Fruit fly (Drosophila melanogaster) whole organism, embryonic: ENCODE measurements around the gene CG10116.
A peak's percentile ranks its signal among the peaks of the same experiment; 100 is the strongest.

ENCODE experiments used
- Awh ChIP-seq: fragments of 200-800 bp; sonication (Bioruptor generic); IDR thresholded peaks from 2 replicates; pipeline ENCODE4, ENCODE4 v1.3.6; 2022; ENCODE audit warnings: missing biosample characterization, missing genetic modification characterization
- CG10462 ChIP-seq: fragments of 200-800 bp; sonication (Bioruptor generic); optimal IDR thresholded peaks from 2 replicates; lab custom pipeline; 2016; ENCODE audit warnings: missing biosample characterization, missing genetic modification characterization
- CG11696 ChIP-seq: fragments of 200-800 bp; sonication (Bioruptor generic); IDR thresholded peaks from 2 replicates; pipeline ENCODE4 v1.3.6; 2022; ENCODE audit warnings: missing biosample characterization, missing genetic modification characterization
- CG13123 ChIP-seq: fragments of 200-800 bp; sonication (Bioruptor generic); optimal IDR thresholded peaks from 2 replicates; lab custom pipeline; 2016; ENCODE audit warnings: missing biosample characterization, missing genetic modification characterization
- CG14860 ChIP-seq: fragments of 200-800 bp; sonication (Bioruptor generic); IDR thresholded peaks from 3 replicates; pipeline ENCODE4 v1.3.6; 2022; ENCODE audit warnings: missing biosample characterization, missing genetic modification characterization; ENCODE audit not compliant: partially characterized antibody
- CG14965 ChIP-seq: fragments of 200-800 bp; sonication (Bioruptor generic); optimal IDR thresholded peaks from 2 replicates; lab custom pipeline; 2016; ENCODE audit warnings: missing biosample characterization, missing genetic modification characterization, borderline replicate concordance
- CG1529 ChIP-seq: fragments of 200-800 bp; sonication (Bioruptor generic); optimal IDR thresholded peaks from 3 replicates; lab custom pipeline; 2018; ENCODE audit warnings: missing biosample characterization, missing genetic modification characterization
- CG1603 ChIP-seq: fragments of 200-800 bp; sonication (Bioruptor generic); optimal IDR thresholded peaks from 2 replicates; lab custom pipeline; 2019; ENCODE audit warnings: missing biosample characterization, mild to moderate bottlenecking, missing genetic modification characterization, moderate library complexity
- CG1832 ChIP-seq: fragments of 200-800 bp; sonication (Bioruptor generic); optimal IDR thresholded peaks from 2 replicates; lab custom pipeline; 2017; ENCODE audit warnings: missing biosample characterization, mild to moderate bottlenecking, missing genetic modification characterization, inconsistent platforms
- CG18764 ChIP-seq: fragments of 200-800 bp; sonication (Bioruptor generic); optimal IDR thresholded peaks from 3 replicates; lab custom pipeline; 2016; ENCODE audit warnings: missing biosample characterization, missing genetic modification characterization
- CG2199 ChIP-seq: fragments of 200-800 bp; sonication (Bioruptor generic); IDR thresholded peaks from 3 replicates; pipeline ENCODE4 v1.3.6; 2022; ENCODE audit warnings: missing biosample characterization, missing genetic modification characterization
- CG2678 ChIP-seq: fragments of 200-800 bp; sonication (Bioruptor generic); optimal IDR thresholded peaks from 3 replicates; lab custom pipeline; 2019; ENCODE audit warnings: missing biosample characterization, mild to moderate bottlenecking, missing genetic modification characterization, moderate library complexity
- CG3281 ChIP-seq: fragments of 200-800 bp; sonication (Bioruptor generic); optimal IDR thresholded peaks from 3 replicates; lab custom pipeline; 2017; ENCODE audit warnings: missing biosample characterization, mild to moderate bottlenecking, missing genetic modification characterization
- CG33213 ChIP-seq: fragments of 200-800 bp; sonication (Bioruptor generic); optimal IDR thresholded peaks from 3 replicates; lab custom pipeline; 2016; ENCODE audit warnings: missing biosample characterization, missing genetic modification characterization
- CG34422 ChIP-seq: fragments of 200-800 bp; sonication (Bioruptor generic); IDR thresholded peaks from 3 replicates; pipeline ENCODE4 v1.3.6; 2022; ENCODE audit warnings: missing biosample characterization, missing genetic modification characterization
- CG42726 ChIP-seq: fragments of 200-800 bp; sonication (Bioruptor generic); IDR thresholded peaks from 2 replicates; pipeline ENCODE4 v1.3.6; 2022; ENCODE audit warnings: missing biosample characterization, missing genetic modification characterization; ENCODE audit not compliant: partially characterized antibody
- CG4424 ChIP-seq: fragments of 200-800 bp; sonication (Bioruptor generic); optimal IDR thresholded peaks from 3 replicates; lab custom pipeline; 2016; ENCODE audit warnings: missing biosample characterization, missing genetic modification characterization
- CG4730 ChIP-seq: fragments of 200-800 bp; sonication (Bioruptor generic); IDR thresholded peaks from 2 replicates; pipeline ENCODE4 v1.3.6; 2022; ENCODE audit warnings: missing biosample characterization, missing genetic modification characterization
- CG6813 ChIP-seq: fragments of 200-800 bp; sonication (Bioruptor generic); optimal IDR thresholded peaks from 2 replicates; lab custom pipeline; 2017; ENCODE audit warnings: missing biosample characterization, missing genetic modification characterization, mild to moderate bottlenecking, moderate library complexity, missing genetic modification reagents
- CTCF ChIP-seq: fragments of 200-800 bp; sonication (Bioruptor generic); optimal IDR thresholded peaks from 2 replicates; lab custom pipeline; 2017; ENCODE audit warnings: missing biosample characterization, mild to moderate bottlenecking, missing genetic modification characterization, moderate library complexity
- Dbx ChIP-seq: fragments of 200-800 bp; sonication (Bioruptor generic); IDR thresholded peaks from 3 replicates; pipeline ENCODE4 v1.3.6; 2022; ENCODE audit warnings: missing biosample characterization, missing genetic modification characterization
- Drgx ChIP-seq: fragments of 200-800 bp; sonication (Bioruptor generic); IDR thresholded peaks from 2 replicates; pipeline ENCODE4 v1.3.6; 2022; ENCODE audit warnings: missing biosample characterization, missing genetic modification characterization
- Gsc ChIP-seq: fragments of 200-800 bp; sonication (Bioruptor generic); IDR thresholded peaks from 2 replicates; pipeline ENCODE4 v1.3.6; 2022; ENCODE audit warnings: missing biosample characterization, missing genetic modification characterization
- Hr39 ChIP-seq: fragments of >200 bp; optimal IDR thresholded peaks from 2 replicates; lab custom pipeline; 2017
- Meics ChIP-seq: fragments of 200-800 bp; sonication (Bioruptor generic); optimal IDR thresholded peaks from 2 replicates; lab custom pipeline; 2017; ENCODE audit warnings: missing biosample characterization, mild to moderate bottlenecking, missing genetic modification characterization
- Mrtf ChIP-seq: fragments of 200-800 bp; sonication (Bioruptor generic); IDR thresholded peaks from 3 replicates; pipeline ENCODE4 v1.3.6; 2022; ENCODE audit warnings: missing biosample characterization, missing genetic modification characterization
- ash1 ChIP-seq: fragments of 200-800 bp; sonication (Bioruptor generic); optimal IDR thresholded peaks from 2 replicates; lab custom pipeline; 2018; ENCODE audit warnings: missing biosample characterization, mild to moderate bottlenecking, missing genetic modification characterization
- az2 ChIP-seq: fragments of 200-800 bp; sonication (Bioruptor generic); optimal IDR thresholded peaks from 3 replicates; lab custom pipeline; 2016; ENCODE audit warnings: missing biosample characterization, missing genetic modification characterization
- bbx ChIP-seq: fragments of 200-800 bp; sonication (Bioruptor generic); IDR thresholded peaks from 2 replicates; pipeline ENCODE4 v1.3.6; 2022; ENCODE audit warnings: missing biosample characterization, missing genetic modification characterization; ENCODE audit not compliant: partially characterized antibody
- cas ChIP-seq: fragments of 200-800 bp; sonication (Bioruptor generic); IDR thresholded peaks from 2 replicates; pipeline ENCODE4 v1.3.6; 2022; ENCODE audit warnings: missing biosample characterization, missing genetic modification characterization
- cg ChIP-seq: fragments of 200-800 bp; sonication (Bioruptor generic); optimal IDR thresholded peaks from 3 replicates; lab custom pipeline; 2019; ENCODE audit warnings: missing biosample characterization, mild to moderate bottlenecking, missing genetic modification characterization, moderate library complexity
- ci ChIP-seq: fragments of 200-800 bp; sonication (Bioruptor generic); IDR thresholded peaks from 3 replicates; pipeline ENCODE4 v1.3.6; 2022; ENCODE audit warnings: missing biosample characterization, missing genetic modification characterization
- crol ChIP-seq: fragments of 200-800 bp; sonication (Bioruptor generic); IDR thresholded peaks from 2 replicates; pipeline ENCODE4 v1.3.6; 2022; ENCODE audit warnings: missing biosample characterization, missing genetic modification characterization
- dm ChIP-seq: fragments of 200-800 bp; sonication (Bioruptor generic); optimal IDR thresholded peaks from 3 replicates; lab custom pipeline; 2016; ENCODE audit warnings: missing biosample characterization, missing genetic modification characterization
- inv ChIP-seq: fragments of 200-800 bp; sonication (Bioruptor generic); IDR thresholded peaks from 2 replicates; pipeline ENCODE4 v1.3.6; 2022; ENCODE audit warnings: missing biosample characterization, missing genetic modification characterization; ENCODE audit not compliant: partially characterized antibody
- jigr1 ChIP-seq: fragments of 200-800 bp; sonication (Bioruptor generic); IDR thresholded peaks from 3 replicates; pipeline ENCODE4 v1.3.6; 2022; ENCODE audit warnings: missing biosample characterization, missing genetic modification characterization
- kni ChIP-seq: fragments of 200-800 bp; sonication (Bioruptor generic); optimal IDR thresholded peaks from 3 replicates; lab custom pipeline; 2017; ENCODE audit warnings: mild to moderate bottlenecking, missing biosample characterization, missing genetic modification reagents, missing genetic modification characterization
- lilli ChIP-seq: fragments of 200-800 bp; sonication (Bioruptor generic); optimal IDR thresholded peaks from 3 replicates; lab custom pipeline; 2016; ENCODE audit warnings: missing biosample characterization, missing genetic modification characterization
- mam ChIP-seq: fragments of 200-800 bp; sonication (Bioruptor generic); optimal IDR thresholded peaks from 3 replicates; lab custom pipeline; 2016; ENCODE audit warnings: missing biosample characterization, missing genetic modification characterization
- nau ChIP-seq: fragments of 200-800 bp; sonication (Bioruptor generic); optimal IDR thresholded peaks from 3 replicates; lab custom pipeline; 2017; ENCODE audit warnings: missing biosample characterization, mild to moderate bottlenecking, missing genetic modification characterization, missing genetic modification reagents
- org-1 ChIP-seq: fragments of 200-800 bp; sonication (Bioruptor generic); optimal IDR thresholded peaks from 2 replicates; lab custom pipeline; 2017; ENCODE audit warnings: missing biosample characterization, missing genetic modification characterization
- pho ChIP-seq: fragments of 200-800 bp; sonication (Bioruptor generic); optimal IDR thresholded peaks from 2 replicates; lab custom pipeline; 2016; ENCODE audit warnings: missing biosample characterization, missing genetic modification characterization
- shn ChIP-seq: fragments of 200-800 bp; sonication (Bioruptor generic); optimal IDR thresholded peaks from 3 replicates; lab custom pipeline; 2016; ENCODE audit warnings: missing biosample characterization, missing genetic modification characterization
- slp2 ChIP-seq: fragments of 200-800 bp; sonication (Bioruptor generic); optimal IDR thresholded peaks from 2 replicates; lab custom pipeline; 2016; ENCODE audit warnings: missing biosample characterization, missing genetic modification characterization
- tap ChIP-seq: fragments of 200-800 bp; optimal IDR thresholded peaks from 3 replicates; lab custom pipeline; 2019; ENCODE audit warnings: missing biosample characterization, mild to moderate bottlenecking, missing genetic modification characterization, moderate library complexity
- tgo ChIP-seq: fragments of 200-800 bp; sonication (Bioruptor generic); IDR thresholded peaks from 3 replicates; pipeline ENCODE4 v1.3.6; 2022; ENCODE audit warnings: missing biosample characterization, missing genetic modification characterization
- tll ChIP-seq, 2 experiments: fragments of 200-800 bp in 1 of 2; fragments of >200 bp in 1 of 2; sonication (Bioruptor generic) in 1 of 2; optimal IDR thresholded peaks; 2 replicates each; lab custom pipeline; 2017 to 2019; ENCODE audit warnings: missing biosample characterization in 2 of 2, missing genetic modification characterization in 2 of 2, mild to moderate bottlenecking in 1 of 2, moderate library complexity in 1 of 2
- unpg ChIP-seq: fragments of 200-800 bp; sonication (Bioruptor generic); optimal IDR thresholded peaks from 3 replicates; lab custom pipeline; 2018; ENCODE audit warnings: missing biosample characterization, mild to moderate bottlenecking, missing genetic modification characterization, moderate library complexity
- wor ChIP-seq: fragments of 200-800 bp; sonication (Bioruptor generic); IDR thresholded peaks from 2 replicates; pipeline ENCODE4 v1.3.6; 2022; ENCODE audit warnings: missing biosample characterization, missing genetic modification characterization
- z ChIP-seq: fragments of 200-800 bp; sonication (Bioruptor generic); IDR thresholded peaks from 3 replicates; pipeline ENCODE4 v1.3.6; 2022; ENCODE audit warnings: missing biosample characterization, missing genetic modification characterization
- zen2 ChIP-seq: fragments of 200-800 bp; sonication (Bioruptor generic); IDR thresholded peaks from 3 replicates; pipeline ENCODE4 v1.3.6; 2022; ENCODE audit warnings: missing biosample characterization, missing genetic modification characterization; ENCODE audit not compliant: partially characterized antibody

CG10116 gene

dm6 chr3L:13450177-13450793 is 6.8 kb downstream of the CG10116 start, which contains the start of the genes JMJD7 and CG10738 (continued):
- TF ChIP-seq CG4730 (GFP tag; lab: Robert Waterston, UW) (peak; percentile 52; the same call in 1 of the 2 replicates), CG14965 (GFP tag; lab: Kevin White, UChicago) (no peak), CG3281 (GFP tag; lab: Kevin White, UChicago) (peak; percentile 82), CG34422 (GFP tag; lab: Robert Waterston, UW) (peak; percentile 79), Mrtf (GFP tag; lab: Robert Waterston, UW) (peak; percentile 60), Dbx (peak; percentile 76; the same call in 2 of the 3 replicates), Meics (GFP tag; lab: Kevin White, UChicago) (peak; percentile 72), dm (GFP tag; lab: Kevin White, UChicago) (no peak), CTCF (GFP tag; lab: Kevin White, UChicago) (peak; percentile 27), CG6813 (GFP tag; lab: Kevin White, UChicago) (peak; percentile 27), CG11696 (GFP tag; lab: Robert Waterston, UW) (peak; percentile 52; the same call in 1 of the 2 replicates), Drgx (GFP tag; lab: Robert Waterston, UW) (peak; percentile 78), CG1529 (GFP tag; lab: Kevin White, UChicago) (no peak), mam (peak; percentile 19), CG18764 (peak; percentile 73), CG2199 (GFP tag; lab: Robert Waterston, UW) (0 out of 3 replicates have a peak, but pooled peaks have one; percentile 59), CG4424 (GFP tag; lab: Kevin White, UChicago) (peak; percentile 48), Gsc (no peak), bbx (GFP tag; lab: Robert Waterston, UW) (no peak), z (GFP tag; lab: Robert Waterston, UW) (no peak), CG1832 (GFP tag; lab: Kevin White, UChicago) (no peak), inv (GFP tag; lab: Robert Waterston, UW) (no peak), pho (GFP tag; lab: Kevin White, UChicago) (no peak), jigr1 (GFP tag; lab: Robert Waterston, UW) (no peak), ci (peak; percentile 83), crol (no peak), shn (GFP tag; lab: Kevin White, UChicago) (peak; percentile 12), unpg (GFP tag; lab: Kevin White, UChicago) (peak; percentile 26), Hr39 (lab: Kevin White, UChicago) (no peak), wor (GFP tag; lab: Robert Waterston, UW) (no peak), cas (GFP tag; lab: Robert Waterston, UW) (peak; percentile 53; the same call in 1 of the 2 replicates), zen2 (GFP tag; lab: Robert Waterston, UW) (no peak), tll (GFP tag; optimal IDR thresholded peaks at IDR 0.05; lab: Kevin White, UChicago) (no peak), CG1603 (tag; lab: Kevin White, UChicago) (no peak), CG2678 (tag; lab: Kevin White, UChicago) (peak; percentile 47), tgo (GFP tag; lab: Robert Waterston, UW) (peak; percentile 62), slp2 (GFP tag; lab: Kevin White, UChicago) (no peak), kni (no peak), CG33213 (no peak), az2 (GFP tag; lab: Kevin White, UChicago) (no peak), tap (tag; lab: Kevin White, UChicago) (peak; percentile 68), cg (GFP tag; lab: Kevin White, UChicago) (no peak), CG10462 (GFP tag; lab: Kevin White, UChicago) (no peak), nau (GFP tag; lab: Kevin White, UChicago) (no peak), ash1 (no peak), lilli (GFP tag; lab: Kevin White, UChicago) (peak; percentile 37), org-1 (GFP tag; lab: Kevin White, UChicago) (no peak), CG13123 (GFP tag; lab: Kevin White, UChicago) (no peak), Awh (GFP tag; lab: Robert Waterston, UW) (peak; percentile 58; the same call in 1 of the 2 replicates), CG42726 (GFP tag; lab: Robert Waterston, UW) (no peak), CG14860 (GFP tag; lab: Robert Waterston, UW) (no peak)
